Fruit fly (Drosophila melanogaster) whole organism, embryonic: ENCODE data around the gene Wdfy2.

Experiments used
- Bgb ChIP-seq: fragments of 200-800 bp; sonication (Bioruptor generic); IDR thresholded peaks from 2 replicates; pipeline ENCODE4 v1.3.6; 2022; ENCODE audit warnings: missing biosample characterization, missing genetic modification characterization; ENCODE audit not compliant: partially characterized antibody
- CG10431 ChIP-seq: fragments of 200-800 bp; sonication (Bioruptor generic); optimal IDR thresholded peaks from 3 replicates; lab custom pipeline; 2018; ENCODE audit warnings: missing biosample characterization, mild to moderate bottlenecking, missing genetic modification characterization
- CG10654 ChIP-seq: fragments of 200-800 bp; sonication (Bioruptor generic); optimal IDR thresholded peaks from 2 replicates; lab custom pipeline; 2016; ENCODE audit warnings: missing biosample characterization, missing genetic modification characterization
- CG12155 ChIP-seq: fragments of 200-800 bp; sonication (Bioruptor generic); optimal IDR thresholded peaks from 3 replicates; lab custom pipeline; 2016; ENCODE audit warnings: missing biosample characterization, missing genetic modification characterization
- CG12391 ChIP-seq: fragments of 200-800 bp; sonication (Bioruptor generic); optimal IDR thresholded peaks from 3 replicates; lab custom pipeline; 2018; ENCODE audit warnings: missing biosample characterization, mild to moderate bottlenecking, missing genetic modification characterization, moderate library complexity
- CG14710 ChIP-seq: fragments of 200-800 bp; sonication (Bioruptor generic); optimal IDR thresholded peaks from 3 replicates; lab custom pipeline; 2019; ENCODE audit warnings: missing biosample characterization, mild to moderate bottlenecking, missing genetic modification characterization, moderate library complexity
- CG15269 ChIP-seq: fragments of 200-800 bp; sonication (Bioruptor generic); optimal IDR thresholded peaks from 2 replicates; lab custom pipeline; 2018; ENCODE audit warnings: missing biosample characterization, mild to moderate bottlenecking, missing genetic modification characterization, moderate library complexity
- CG17612 ChIP-seq: fragments of 200-800 bp; sonication (Bioruptor generic); IDR thresholded peaks from 2 replicates; pipeline ENCODE4 v1.3.6; 2022; ENCODE audit warnings: missing biosample characterization, missing genetic modification characterization
- CG17802 ChIP-seq: fragments of 200-800 bp; sonication (Bioruptor generic); optimal IDR thresholded peaks from 2 replicates; lab custom pipeline; 2018; ENCODE audit warnings: missing biosample characterization, mild to moderate bottlenecking, missing genetic modification characterization, moderate library complexity
- CG2199 ChIP-seq: fragments of 200-800 bp; sonication (Bioruptor generic); IDR thresholded peaks from 3 replicates; pipeline ENCODE4 v1.3.6; 2022; ENCODE audit warnings: missing biosample characterization, missing genetic modification characterization
- CG2875 ChIP-seq: fragments of 200-800 bp; sonication (Bioruptor generic); optimal IDR thresholded peaks from 2 replicates; lab custom pipeline; 2017; ENCODE audit warnings: missing biosample characterization, mild to moderate bottlenecking, missing genetic modification characterization, missing genetic modification reagents
- CG2889 ChIP-seq: fragments of 200-800 bp; sonication (Bioruptor generic); IDR thresholded peaks from 3 replicates; pipeline ENCODE4 v1.3.6; 2022; ENCODE audit warnings: missing biosample characterization, missing genetic modification characterization
- CG31388 ChIP-seq: fragments of 200-800 bp; sonication (Bioruptor generic); optimal IDR thresholded peaks from 2 replicates; lab custom pipeline; 2016; ENCODE audit warnings: missing biosample characterization, missing genetic modification characterization
- CG3847 ChIP-seq: fragments of 200-800 bp; sonication (Bioruptor generic); IDR thresholded peaks from 2 replicates; pipeline ENCODE4 v1.3.6; 2022; ENCODE audit warnings: missing biosample characterization, missing genetic modification characterization
- CG42726 ChIP-seq: fragments of 200-800 bp; sonication (Bioruptor generic); IDR thresholded peaks from 2 replicates; pipeline ENCODE4 v1.3.6; 2022; ENCODE audit warnings: missing biosample characterization, missing genetic modification characterization; ENCODE audit not compliant: partially characterized antibody
- CG4707 ChIP-seq: fragments of 200-800 bp; sonication (Bioruptor generic); optimal IDR thresholded peaks from 2 replicates; lab custom pipeline; 2018; ENCODE audit warnings: missing biosample characterization, mild to moderate bottlenecking, missing genetic modification characterization, moderate library complexity
- CG4730 ChIP-seq: fragments of 200-800 bp; sonication (Bioruptor generic); IDR thresholded peaks from 2 replicates; pipeline ENCODE4 v1.3.6; 2022; ENCODE audit warnings: missing biosample characterization, missing genetic modification characterization
- CG5180 ChIP-seq: fragments of 200-800 bp; sonication (Bioruptor generic); optimal IDR thresholded peaks from 3 replicates; lab custom pipeline; 2017; ENCODE audit warnings: missing biosample characterization, missing genetic modification characterization, mild to moderate bottlenecking, moderate library complexity, missing genetic modification reagents
- CG6765 ChIP-seq: fragments of 200-800 bp; sonication (Bioruptor generic); optimal IDR thresholded peaks from 3 replicates; lab custom pipeline; 2017; ENCODE audit warnings: missing biosample characterization, mild to moderate bottlenecking, missing genetic modification characterization
- CG7839 ChIP-seq: fragments of 200-800 bp; sonication (Bioruptor generic); optimal IDR thresholded peaks from 3 replicates; lab custom pipeline; 2018; ENCODE audit warnings: missing biosample characterization, mild to moderate bottlenecking, missing genetic modification characterization, moderate library complexity
- CG7963 ChIP-seq: fragments of 200-800 bp; sonication (Bioruptor generic); IDR thresholded peaks from 3 replicates; pipeline ENCODE4 v1.3.6; 2022; ENCODE audit warnings: missing biosample characterization, missing genetic modification characterization; ENCODE audit not compliant: partially characterized antibody
- CG8478 ChIP-seq: fragments of >200 bp; optimal IDR thresholded peaks from 2 replicates; lab custom pipeline; 2018
- CG9609 ChIP-seq: fragments of 200-800 bp; sonication (Bioruptor generic); optimal IDR thresholded peaks from 3 replicates; lab custom pipeline; 2016; ENCODE audit warnings: missing biosample characterization, missing genetic modification characterization
- Fer3 ChIP-seq: fragments of 200-800 bp; sonication (Bioruptor generic); optimal IDR thresholded peaks from 2 replicates; lab custom pipeline; 2018; ENCODE audit warnings: missing biosample characterization, mild to moderate bottlenecking, missing genetic modification characterization, moderate library complexity
- MESR4 ChIP-seq: fragments of 200-800 bp; sonication (Bioruptor generic); optimal IDR thresholded peaks from 2 replicates; lab custom pipeline; 2018; ENCODE audit warnings: missing biosample characterization, mild to moderate bottlenecking, missing genetic modification characterization, moderate library complexity
- MTF-1 ChIP-seq: fragments of 200-800 bp; sonication (Bioruptor generic); optimal IDR thresholded peaks from 2 replicates; lab custom pipeline; 2018; ENCODE audit warnings: missing biosample characterization, mild to moderate bottlenecking, missing genetic modification characterization, borderline replicate concordance
- Rx ChIP-seq: fragments of 200-800 bp; sonication (Bioruptor generic); IDR thresholded peaks from 2 replicates; pipeline ENCODE4 v1.3.6; 2022; ENCODE audit warnings: missing biosample characterization, missing genetic modification characterization
- Ssrp ChIP-seq: fragments of 200-800 bp; sonication (Bioruptor generic); optimal IDR thresholded peaks from 2 replicates; lab custom pipeline; 2018; ENCODE audit warnings: missing biosample characterization, mild to moderate bottlenecking, missing genetic modification characterization, moderate library complexity
- YL-1 ChIP-seq: fragments of 200-800 bp; sonication (Bioruptor generic); optimal IDR thresholded peaks from 3 replicates; lab custom pipeline; 2017; ENCODE audit warnings: missing biosample characterization, mild to moderate bottlenecking, missing genetic modification characterization
- ap ChIP-seq: fragments of 200-800 bp; sonication (Bioruptor generic); IDR thresholded peaks from 2 replicates; pipeline ENCODE4 v1.3.6; 2022; ENCODE audit warnings: missing biosample characterization, missing genetic modification characterization
- az2 ChIP-seq: fragments of 200-800 bp; sonication (Bioruptor generic); optimal IDR thresholded peaks from 3 replicates; lab custom pipeline; 2016; ENCODE audit warnings: missing biosample characterization, missing genetic modification characterization
- bigmax ChIP-seq: fragments of 200-800 bp; sonication (Bioruptor generic); optimal IDR thresholded peaks from 2 replicates; lab custom pipeline; 2018; ENCODE audit warnings: missing biosample characterization, mild to moderate bottlenecking, missing genetic modification characterization
- cato ChIP-seq: fragments of 200-800 bp; sonication (Bioruptor generic); optimal IDR thresholded peaks from 2 replicates; lab custom pipeline; 2016; ENCODE audit warnings: missing biosample characterization, missing genetic modification characterization, borderline replicate concordance
- da ChIP-seq: fragments of 200-800 bp; sonication (Bioruptor generic); optimal IDR thresholded peaks from 2 replicates; lab custom pipeline; 2016; ENCODE audit warnings: missing biosample characterization, missing genetic modification characterization
- dati ChIP-seq: fragments of 200-800 bp; sonication (Bioruptor generic); IDR thresholded peaks from 2 replicates; pipeline ENCODE4 v1.3.6; 2022; ENCODE audit warnings: missing biosample characterization, missing genetic modification characterization
- disco-r ChIP-seq: fragments of 200-800 bp; sonication (Bioruptor generic); optimal IDR thresholded peaks from 2 replicates; lab custom pipeline; 2016; ENCODE audit warnings: missing biosample characterization, missing genetic modification characterization
- gro ChIP-seq: fragments of 200-800 bp; sonication (Bioruptor generic); optimal IDR thresholded peaks from 2 replicates; lab custom pipeline; 2016; ENCODE audit warnings: missing biosample characterization, missing genetic modification characterization
- klu ChIP-seq: fragments of 200-800 bp; sonication (Bioruptor generic); IDR thresholded peaks from 2 replicates; pipeline ENCODE4 v1.3.6; 2022; ENCODE audit warnings: missing biosample characterization, missing genetic modification characterization
- lola ChIP-seq, 3 experiments: fragments of >200 bp in 2 of 3; fragments of 200-800 bp in 1 of 3; sonication (Bioruptor generic) in 1 of 3; optimal IDR thresholded peaks; 2 replicates each; lab custom pipeline; 2017 to 2019; ENCODE audit warnings: missing biosample characterization in 3 of 3, missing genetic modification characterization in 3 of 3, mild to moderate bottlenecking in 1 of 3, moderate library complexity in 1 of 3
- luna ChIP-seq: fragments of 200-800 bp; sonication (Bioruptor generic); optimal IDR thresholded peaks from 2 replicates; lab custom pipeline; 2016; ENCODE audit warnings: missing biosample characterization, missing genetic modification characterization
- mirr ChIP-seq: fragments of 200-800 bp; sonication (Bioruptor generic); optimal IDR thresholded peaks from 3 replicates; lab custom pipeline; 2018; ENCODE audit warnings: missing biosample characterization, mild to moderate bottlenecking, missing genetic modification characterization
- onecut ChIP-seq: fragments of 200-800 bp; sonication (Bioruptor generic); IDR thresholded peaks from 2 replicates; pipeline ENCODE4 v1.3.6; 2022; ENCODE audit warnings: missing biosample characterization, missing genetic modification characterization
- sim ChIP-seq: fragments of 200-800 bp; sonication (Bioruptor generic); IDR thresholded peaks from 2 replicates; pipeline ENCODE4 v1.3.6; 2022; ENCODE audit warnings: missing biosample characterization, missing genetic modification characterization
- tin ChIP-seq: fragments of 200-800 bp; sonication (Bioruptor generic); optimal IDR thresholded peaks from 3 replicates; lab custom pipeline; 2016; ENCODE audit warnings: missing biosample characterization, missing genetic modification characterization
- tll ChIP-seq, 2 experiments: fragments of 200-800 bp in 1 of 2; fragments of >200 bp in 1 of 2; sonication (Bioruptor generic) in 1 of 2; optimal IDR thresholded peaks; 2 replicates each; lab custom pipeline; 2017 to 2019; ENCODE audit warnings: missing biosample characterization in 2 of 2, missing genetic modification characterization in 2 of 2, mild to moderate bottlenecking in 1 of 2, moderate library complexity in 1 of 2
- trem ChIP-seq: fragments of 200-800 bp; optimal IDR thresholded peaks from 3 replicates; lab custom pipeline; 2019; ENCODE audit warnings: missing biosample characterization, mild to moderate bottlenecking, missing genetic modification characterization, moderate library complexity
- unpg ChIP-seq: fragments of 200-800 bp; sonication (Bioruptor generic); optimal IDR thresholded peaks from 3 replicates; lab custom pipeline; 2018; ENCODE audit warnings: missing biosample characterization, mild to moderate bottlenecking, missing genetic modification characterization, moderate library complexity

Wdfy2 gene

dm6 chr2L:10387869-10388726 lies 35.0 kb upstream of the Wdfy2 start, which contains the start of gene da (continued):
- TF ChIP-seq CG42726 (no peak), cato (GFP tag; lab: Kevin White, UChicago) (no peak), klu (GFP tag; lab: Robert Waterston, UW) (no peak), CG17612 (no peak), Ssrp (peak; percentile 58), CG12391 (peak; percentile 83), CG4730 (no peak), trem (tag; lab: Kevin White, UChicago) (peak; percentile 59), bigmax (peak; percentile 32), CG2889 (GFP tag; lab: Robert Waterston, UW) (no peak), ap (no peak), dati (GFP tag; lab: Robert Waterston, UW) (no peak), CG14710 (peak; percentile 74), tll (GFP tag; optimal IDR thresholded peaks at IDR 0.05; lab: Kevin White, UChicago) (peak in 1 of 2 experiments; percentile 12), CG10431 (GFP tag; lab: Kevin White, UChicago) (peak; percentile 4), CG6765 (GFP tag; lab: Kevin White, UChicago) (peak; percentile 25), MTF-1 (GFP tag; lab: Kevin White, UChicago) (no peak), da (GFP tag; lab: Kevin White, UChicago) (peak; percentile 59), Bgb (peak; percentile 49; the same call in 1 of the 2 replicates), CG4707 (no peak), CG7839 (tag; lab: Kevin White, UChicago) (peak; percentile 61), tin (GFP tag; lab: Kevin White, UChicago) (peak; percentile 62), Fer3 (tag; lab: Kevin White, UChicago) (peak; percentile 65), gro (GFP tag; lab: Kevin White, UChicago) (peak; percentile 61), CG9609 (peak; percentile 56), YL-1 (GFP tag; lab: Kevin White, UChicago) (peak; percentile 89), disco-r (GFP tag; lab: Kevin White, UChicago) (no peak), sim (GFP tag; lab: Robert Waterston, UW) (no peak), unpg (GFP tag; lab: Kevin White, UChicago) (peak; percentile 52), MESR4 (GFP tag; lab: Kevin White, UChicago) (peak; percentile 91), CG12155 (peak; percentile 50), Rx (GFP tag; lab: Robert Waterston, UW) (no peak; the same call in 1 of the 2 replicates), mirr (no peak), CG2199 (GFP tag; lab: Robert Waterston, UW) (0 out of 3 replicates have a peak, but pooled peaks have one; percentile 68), CG7963 (GFP tag; lab: Robert Waterston, UW) (peak; percentile 44; the same call in 1 of the 3 replicates), lola (GFP tag; optimal IDR thresholded peaks at IDR 0.05; lab: Kevin White, UChicago) (peak in 2 of 3 experiments; percentile 42 to 92), CG3847 (GFP tag; lab: Robert Waterston, UW) (peak; percentile 15; the same call in 1 of the 2 replicates), onecut (peak; percentile 49), CG31388 (GFP tag; lab: Kevin White, UChicago) (peak; percentile 7), CG2875 (peak; percentile 25), CG5180 (no peak), CG17802 (tag; lab: Kevin White, UChicago) (peak; percentile 95), az2 (GFP tag; lab: Kevin White, UChicago) (peak; percentile 68), CG15269 (tag; lab: Kevin White, UChicago) (peak; percentile 69), CG8478 (lab: Kevin White, UChicago) (no peak), CG10654 (GFP tag; lab: Kevin White, UChicago) (peak; percentile 64), luna (GFP tag; lab: Kevin White, UChicago) (no peak)
